Fruit fly (Drosophila melanogaster): ENCODE measurements around the gene CG10077.

The CG10077 gene

DNA sequence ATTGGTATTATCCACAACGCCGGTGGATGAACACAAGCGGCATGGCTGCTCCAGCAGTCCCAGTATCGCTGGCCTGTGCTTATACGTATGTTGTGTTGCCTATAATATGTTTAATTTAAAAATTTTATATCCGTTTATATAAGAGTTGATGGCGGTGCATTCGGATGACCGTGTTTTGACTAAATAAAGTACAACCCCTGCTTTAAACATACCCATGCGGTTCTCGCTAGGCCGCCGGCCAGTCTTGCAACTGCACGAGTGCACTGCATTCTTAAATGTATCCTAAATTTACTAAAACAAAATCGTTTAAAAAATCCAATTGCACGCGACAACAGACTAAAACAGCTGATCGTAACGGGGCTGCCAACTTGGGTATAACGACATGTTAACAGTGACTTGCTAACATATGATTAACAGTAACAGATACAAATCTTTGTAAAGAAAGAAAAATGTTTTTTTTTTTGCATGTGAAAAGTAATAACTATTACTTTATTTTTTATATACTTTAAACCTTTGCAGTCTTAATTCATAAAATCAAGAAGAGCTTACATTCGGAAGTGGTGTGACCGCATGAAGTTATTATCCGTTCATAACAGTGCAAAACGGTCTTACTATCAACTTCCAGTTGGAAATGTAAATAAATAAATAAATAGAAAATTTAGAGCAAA is 2.2 kb upstream of the CG10077 start, which contains the start of the genes Uqcc1 and Surf1:
TSS of gene Uqcc1 (minus strand) at position 356 of the 668 bp plus-strand sequence.
TSS of gene Surf1 (plus strand) at position 594 of the 668 bp plus-strand sequence.
- TF ChIP-seq CG13287 (GFP tag; IDR thresholded peaks at IDR 0.05; ENCODE audit: partially characterized antibody), result peak; percentile 18; the same call in 1 of the 2 replicates
- peak; percentile 50 for TF ChIP-seq gfzf (GFP tag; optimal IDR thresholded peaks at IDR 0.05)
- TF ChIP-seq YL-1 (GFP tag; optimal IDR thresholded peaks at IDR 0.05), result peak; percentile 45
- TF ChIP-seq CG34422 (GFP tag; IDR thresholded peaks at IDR 0.05), result peak; percentile 13; the same call in 1 of the 3 replicates
- TF ChIP-seq Dref (GFP tag; IDR thresholded peaks at IDR 0.05), result no peak
- TF ChIP-seq CG4617 (GFP tag; optimal IDR thresholded peaks at IDR 0.05; ENCODE audit: borderline replicate concordance), result peak; percentile 27
- TF ChIP-seq Pdp1 (GFP tag; optimal IDR thresholded peaks at IDR 0.05), result peak in 1 of 2 experiments; percentile 79
- TF ChIP-seq CG31441 (GFP tag; IDR thresholded peaks at IDR 0.05), result 0 out of 2 replicates have a peak, but pooled peaks have one; percentile 21
- TF ChIP-seq Ptx1 (GFP tag; IDR thresholded peaks at IDR 0.05), result no peak
- TF ChIP-seq stwl (tag; optimal IDR thresholded peaks at IDR 0.05), result peak; percentile 49
- TF ChIP-seq CG10209 (GFP tag; optimal IDR thresholded peaks at IDR 0.05), result no peak
- no peak for TF ChIP-seq B-H2 (GFP tag; optimal IDR thresholded peaks at IDR 0.05)
- peak; percentile 19 for TF ChIP-seq Nf-YC (tag; optimal IDR thresholded peaks at IDR 0.05)
- peak; percentile 1 for TF ChIP-seq CG12659 (GFP tag; optimal IDR thresholded peaks at IDR 0.05)
- TF ChIP-seq nmo (GFP tag; optimal IDR thresholded peaks at IDR 0.05), result peak; percentile 1
- TF ChIP-seq trem (tag; optimal IDR thresholded peaks at IDR 0.05), result peak; percentile 98
- TF ChIP-seq CG34224 (GFP tag; IDR thresholded peaks at IDR 0.05; ENCODE audit: partially characterized antibody), result 0 out of 3 replicates have a peak, but pooled peaks have one; percentile 19
- peak; percentile 62 for TF ChIP-seq CG9797 (GFP tag; optimal IDR thresholded peaks at IDR 0.05)
- no peak for TF ChIP-seq CG3281 (GFP tag; optimal IDR thresholded peaks at IDR 0.05)
- no peak for TF ChIP-seq B-H1 (GFP tag; IDR thresholded peaks at IDR 0.05)
- TF ChIP-seq dpn (GFP tag; optimal IDR thresholded peaks at IDR 0.05), result no peak
- no peak for TF ChIP-seq Drgx (GFP tag; IDR thresholded peaks at IDR 0.05)
- peak; percentile 57 to 90 for TF ChIP-seq crp (GFP tag; optimal IDR thresholded peaks at IDR 0.05)
- peak; percentile 19 for TF ChIP-seq CG2116 (GFP tag; optimal IDR thresholded peaks at IDR 0.05)
- TF ChIP-seq insv (GFP tag; optimal IDR thresholded peaks at IDR 0.05), result peak in 1 of 2 experiments; percentile 94
- peak; percentile 53 for TF ChIP-seq CG14710 (tag; optimal IDR thresholded peaks at IDR 0.05)
- TF ChIP-seq grn (GFP tag; optimal IDR thresholded peaks at IDR 0.05), result peak; percentile 25
- peak; percentile 0 for TF ChIP-seq Med (GFP tag)
- TF ChIP-seq sens (GFP tag), result peak; percentile 57
- TF ChIP-seq MBD-R2 (GFP tag; IDR thresholded peaks at IDR 0.05), result peak; percentile 52; the same call in 1 of the 2 replicates
- no peak for TF ChIP-seq Mes4 (GFP tag; optimal IDR thresholded peaks at IDR 0.05)
- TF ChIP-seq bbx (GFP tag; IDR thresholded peaks at IDR 0.05; ENCODE audit: partially characterized antibody), result peak; percentile 68
- TF ChIP-seq Elba2 (GFP tag; optimal IDR thresholded peaks at IDR 0.05), result peak; percentile 42
- TF ChIP-seq BEAF-32 (GFP tag; optimal IDR thresholded peaks at IDR 0.05), result peak; percentile 1
- peak; percentile 3 for TF ChIP-seq Dp (GFP tag; optimal IDR thresholded peaks at IDR 0.05)
- TF ChIP-seq CG12391 (tag; optimal IDR thresholded peaks at IDR 0.05), result peak; percentile 3
- TF ChIP-seq CG7556 (GFP tag; optimal IDR thresholded peaks at IDR 0.05), result no peak
- TF ChIP-seq CG10267 (tag; optimal IDR thresholded peaks at IDR 0.05), result peak; percentile 43
- no peak for TF ChIP-seq lola (GFP tag; optimal IDR thresholded peaks at IDR 0.05)
- TF ChIP-seq CG17359 (tag; optimal IDR thresholded peaks at IDR 0.05), result peak; percentile 56
- TF ChIP-seq twi (tag; optimal IDR thresholded peaks at IDR 0.05), result no peak
- no peak for TF ChIP-seq Sry-β (GFP tag; optimal IDR thresholded peaks at IDR 0.05)
- TF ChIP-seq pzg (GFP tag; optimal IDR thresholded peaks at IDR 0.05), result peak; percentile 35
- TF ChIP-seq MESR4 (GFP tag; optimal IDR thresholded peaks at IDR 0.05), result peak; percentile 51

All from whole organism, embryonic.